Worm (Caenorhabditis elegans): Measurements from ENCODE around the gene C34C12.2.
A peak's percentile ranks its signal among the peaks of the same experiment; 100 is the strongest.

C34C12.2 gene

ce11 chrIII:3423924-3424323 lies 29.7 kb upstream of the C34C12.2 start:
- no peak for TF ChIP-seq ztf-6 (GFP tag; IDR thresholded peaks at IDR 0.05)
- TF ChIP-seq B0019.2 (GFP tag; conservative IDR thresholded peaks at IDR 0.05) = no peak
- no peak for TF ChIP-seq egl-18 (GFP tag; IDR thresholded peaks at IDR 0.05)
- TF ChIP-seq F52B5.7 (tag; optimal IDR thresholded peaks at IDR 0.05) = no peak
- no peak for TF ChIP-seq nfya-2 (GFP tag; IDR thresholded peaks at IDR 0.05)
- no peak for TF ChIP-seq dpl-1 (GFP tag; optimal IDR thresholded peaks at IDR 0.05)
- no peak for TF ChIP-seq ZK185.1 (tag; optimal IDR thresholded peaks at IDR 0.05; ENCODE audit: poor library complexity, severe bottlenecking)
- TF ChIP-seq somi-1 (GFP tag; optimal IDR thresholded peaks at IDR 0.05) = no peak

- no peak for TF ChIP-seq tbp1 (GFP tag; optimal IDR thresholded peaks at IDR 0.05)
- TF ChIP-seq zim-3 (tag; optimal IDR thresholded peaks at IDR 0.05) = no peak
- TF ChIP-seq D2030.7 (GFP tag; IDR thresholded peaks at IDR 0.05) = no peak
- no peak for TF ChIP-seq tbx-9 (tag; optimal IDR thresholded peaks at IDR 0.05; ENCODE audit: borderline replicate concordance)
- no peak for TF ChIP-seq F10E7.11 (tag; optimal IDR thresholded peaks at IDR 0.05)
Measured at ce11 chrIII:3425438-3425837, 28.1 kb upstream of the C34C12.2 start, which contains the start of gene metl-18. TSS of gene metl-18 (plus strand) at chrIII:3425738.

DNA sequence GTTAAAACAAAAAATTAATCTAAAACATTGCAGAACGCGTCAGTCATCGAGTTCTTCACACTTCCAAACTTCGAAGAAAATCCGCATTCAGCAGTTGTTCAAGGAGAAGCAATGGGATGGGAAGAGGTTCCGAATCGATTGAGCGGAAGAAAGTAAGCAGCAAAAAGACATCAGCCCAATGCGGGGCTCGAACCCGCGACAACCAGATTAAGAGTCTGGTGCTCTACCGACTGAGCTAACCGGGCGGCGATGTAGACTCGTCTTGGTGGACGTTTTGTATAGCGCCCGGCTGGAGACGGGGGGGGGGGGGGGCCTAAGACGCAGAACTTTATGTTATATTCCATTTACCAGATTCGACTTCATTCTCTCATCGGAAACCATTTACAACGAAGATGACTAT lies 26.8 kb upstream of the C34C12.2 start:
- TF ChIP-seq dox-1 (GFP tag; IDR thresholded peaks at IDR 0.05) (peak; percentile 74; the same call in 1 of the 2 replicates), Y79H2A.3 (GFP tag; conservative IDR thresholded peaks at IDR 0.05) (no peak), lsl-1 (GFP tag; optimal IDR thresholded peaks at IDR 0.05) (peak; percentile 42), hlh-26 (GFP tag; conservative IDR thresholded peaks at IDR 0.05) (no peak), him-1 (tag; optimal IDR thresholded peaks at IDR 0.05) (peak; percentile 22), Y56A3A.18 (GFP tag; IDR thresholded peaks at IDR 0.05) (0 out of 2 replicates have a peak, but pooled peaks have one; percentile 42), pbrm-1 (GFP tag; IDR thresholded peaks at IDR 0.05) (peak; percentile 69; the same call in 1 of the 2 replicates), nhr-90 (tag; optimal IDR thresholded peaks at IDR 0.05) (peak; percentile 7), hrde-1 (tag; optimal IDR thresholded peaks at IDR 0.05; ENCODE audit: borderline replicate concordance) (peak; percentile 2), rpc-1 (optimal IDR thresholded peaks at IDR 0.05) (peak; percentile 55), rpc-1 (tag; optimal IDR thresholded peaks at IDR 0.05) (peak; percentile 71), aptf-3 (GFP tag; IDR thresholded peaks at IDR 0.05) (peak; percentile 85; the same call in 1 of the 2 replicates), attf-5 (GFP tag; optimal IDR thresholded peaks at IDR 0.05) (peak; percentile 20), ztf-25 (GFP tag; IDR thresholded peaks at IDR 0.05) (0 out of 2 replicates have a peak, but pooled peaks have one; percentile 37), pha-4 (tag; optimal IDR thresholded peaks at IDR 0.05) (no peak), K12H6.12 (tag; optimal IDR thresholded peaks at IDR 0.05) (no peak), madf-6 (GFP tag; IDR thresholded peaks at IDR 0.05) (peak; percentile 47; the same call in 1 of the 2 replicates), tbp1 (GFP tag; optimal IDR thresholded peaks at IDR 0.05) (peak; percentile 90), cebp-1 (GFP tag; IDR thresholded peaks at IDR 0.05) (no peak), cebp-1 (tag; optimal IDR thresholded peaks at IDR 0.05) (peak; percentile 10), hmg-20 (GFP tag; IDR thresholded peaks at IDR 0.05) (peak; percentile 41; the same call in 1 of the 2 replicates), ztf-18 (tag; optimal IDR thresholded peaks at IDR 0.05) (peak; percentile 36), unc-130 (GFP tag; optimal IDR thresholded peaks at IDR 0.05) (no peak), hmg-1.2 (GFP tag; IDR thresholded peaks at IDR 0.05) (peak; percentile 34; the same call in 1 of the 2 replicates), repo-1 (tag; optimal IDR thresholded peaks at IDR 0.05) (peak; percentile 43), B0261.1 (tag; optimal IDR thresholded peaks at IDR 0.05) (peak; percentile 71), nfyb-1 (GFP tag; IDR thresholded peaks at IDR 0.05) (peak; percentile 62; the same call in 1 of the 2 replicates), ekl-4 (GFP tag; IDR thresholded peaks at IDR 0.05) (peak; percentile 65; the same call in 1 of the 2 replicates), snpc-4 (GFP tag; optimal IDR thresholded peaks at IDR 0.05) (no peak), snpc-4 (tag; optimal IDR thresholded peaks at IDR 0.05) (peak in 1 of 4 experiments; percentile 5), Y53G8AR.9 (GFP tag; conservative IDR thresholded peaks at IDR 0.05) (no peak), ceh-40 (GFP tag; IDR thresholded peaks at IDR 0.05) (no peak), lin-26 (GFP tag; IDR thresholded peaks at IDR 0.05) (peak; percentile 88), B0336.3 (GFP tag; IDR thresholded peaks at IDR 0.05) (0 out of 2 replicates have a peak, but pooled peaks have one; percentile 13)

Measured in whole organism, young adult.